Worm (Caenorhabditis elegans) whole organism, mixed stage, embryonic: Measurements from ENCODE around the gene str-209.

ENCODE experiments used
- M03D4.4 ChIP-seq: sonication (generic microtip); optimal IDR thresholded peaks from 2 replicates; lab custom pipeline; 2017; ENCODE audit warnings: mild to moderate bottlenecking, missing genetic modification characterization, missing compliant biosample characterization
- bed-3 ChIP-seq: fragments of 200-800 bp; sonication (Bioruptor generic); optimal IDR thresholded peaks from 3 replicates; lab custom pipeline; 2018; ENCODE audit warnings: mild to moderate bottlenecking, missing genetic modification characterization, moderate library complexity, missing compliant biosample characterization
- blmp-1 ChIP-seq: fragments of 150-350 bp; optimal IDR thresholded peaks from 2 replicates; lab custom pipeline; 2014; ENCODE audit warnings: missing biosample characterization, missing genetic modification characterization
- ceh-39 ChIP-seq: fragments of 150-350 bp; optimal IDR thresholded peaks from 2 replicates; lab custom pipeline; 2014; ENCODE audit warnings: missing biosample characterization, missing genetic modification characterization
- ceh-43 ChIP-seq: fragments of 200-800 bp; sonication (Bioruptor generic); optimal IDR thresholded peaks from 2 replicates; lab custom pipeline; 2018; ENCODE audit warnings: mild to moderate bottlenecking, missing genetic modification characterization, moderate library complexity, missing compliant biosample characterization
- ceh-83 ChIP-seq: fragments of 200-800 bp; sonication (Bioruptor generic); optimal IDR thresholded peaks from 2 replicates; lab custom pipeline; 2018; ENCODE audit warnings: mild to moderate bottlenecking, missing genetic modification characterization, missing compliant biosample characterization
- ces-1 ChIP-seq: fragments of 150-350 bp; optimal IDR thresholded peaks from 2 replicates; lab custom pipeline; 2014; ENCODE audit warnings: missing biosample characterization, missing genetic modification reagents, missing genetic modification characterization
- cnd-1 ChIP-seq: fragments of 200-800 bp; sonication (Bioruptor generic); optimal IDR thresholded peaks from 2 replicates; lab custom pipeline; 2018; ENCODE audit warnings: mild to moderate bottlenecking, missing genetic modification characterization, missing compliant biosample characterization
- drap-1 ChIP-seq: fragments of 200-800 bp; sonication (Bioruptor generic); optimal IDR thresholded peaks from 3 replicates; lab custom pipeline; 2018; ENCODE audit warnings: mild to moderate bottlenecking, missing genetic modification characterization, missing compliant biosample characterization
- elt-1 ChIP-seq: sonication (generic microtip); optimal IDR thresholded peaks from 2 replicates; lab custom pipeline; 2017; ENCODE audit warnings: missing genetic modification characterization, mild to moderate bottlenecking, missing compliant biosample characterization, antibody characterized with exemption, moderate library complexity, borderline replicate concordance; ENCODE audit not compliant: insufficient read depth
- elt-3 ChIP-seq: fragments of 150-350 bp; optimal IDR thresholded peaks from 2 replicates; lab custom pipeline; 2014; ENCODE audit warnings: missing biosample characterization, missing genetic modification characterization
- flh-1 ChIP-seq: fragments of 200-800 bp; sonication (Bioruptor generic); optimal IDR thresholded peaks from 2 replicates; lab custom pipeline; 2018; ENCODE audit warnings: mild to moderate bottlenecking, missing genetic modification characterization, moderate library complexity, missing compliant biosample characterization
- ham-2 ChIP-seq: fragments of 200-800 bp; sonication (Bioruptor generic); optimal IDR thresholded peaks from 2 replicates; lab custom pipeline; 2018; ENCODE audit warnings: mild to moderate bottlenecking, missing genetic modification characterization, missing compliant biosample characterization
- hlh-1 ChIP-seq: fragments of 150-350 bp; optimal IDR thresholded peaks from 2 replicates; lab custom pipeline; 2014; ENCODE audit warnings: missing biosample characterization, missing genetic modification reagents, missing genetic modification characterization
- lin-13 ChIP-seq: fragments of 150-350 bp; optimal IDR thresholded peaks from 2 replicates; lab custom pipeline; 2014; ENCODE audit warnings: missing biosample characterization, missing genetic modification characterization
- lin-32 ChIP-seq: fragments of 200-800 bp; sonication (Bioruptor generic); optimal IDR thresholded peaks from 2 replicates; lab custom pipeline; 2018; ENCODE audit warnings: mild to moderate bottlenecking, missing genetic modification characterization, missing compliant biosample characterization
- lsy-2 ChIP-seq: fragments of 150-350 bp; optimal IDR thresholded peaks from 2 replicates; lab custom pipeline; 2014; ENCODE audit warnings: missing biosample characterization, missing genetic modification characterization
- mab-5 ChIP-seq: fragments of 150-350 bp; optimal IDR thresholded peaks from 2 replicates; lab custom pipeline; 2014; ENCODE audit warnings: missing biosample characterization, missing genetic modification characterization
- mep-1 ChIP-seq: fragments of 150-350 bp; optimal IDR thresholded peaks from 2 replicates; lab custom pipeline; 2017; ENCODE audit warnings: missing biosample characterization, missing genetic modification reagents, missing genetic modification characterization, inconsistent platforms
- mls-2 ChIP-seq: sonication (generic microtip); optimal IDR thresholded peaks from 2 replicates; lab custom pipeline; 2016; ENCODE audit warnings: mild to moderate bottlenecking, missing genetic modification characterization, moderate library complexity, missing compliant biosample characterization
- nhr-12 ChIP-seq: fragments of 150-350 bp; optimal IDR thresholded peaks from 2 replicates; lab custom pipeline; 2014; ENCODE audit warnings: missing biosample characterization, missing genetic modification characterization
- nhr-2 ChIP-seq: fragments of 150-350 bp; optimal IDR thresholded peaks from 2 replicates; lab custom pipeline; 2014; ENCODE audit warnings: missing biosample characterization, missing genetic modification characterization
- nhr-237 ChIP-seq: fragments of 150-350 bp; optimal IDR thresholded peaks from 2 replicates; lab custom pipeline; 2014; ENCODE audit warnings: missing biosample characterization, missing genetic modification characterization
- nhr-28 ChIP-seq: fragments of 150-350 bp; optimal IDR thresholded peaks from 2 replicates; lab custom pipeline; 2014; ENCODE audit warnings: missing biosample characterization, missing genetic modification characterization
- nhr-76 ChIP-seq: sonication (generic microtip); optimal IDR thresholded peaks from 2 replicates; lab custom pipeline; 2017; ENCODE audit warnings: missing biosample characterization, missing genetic modification characterization
- pha-4 ChIP-seq: fragments of 150-350 bp; optimal IDR thresholded peaks from 2 replicates; lab custom pipeline; 2018; ENCODE audit warnings: missing biosample characterization, missing genetic modification reagents, missing genetic modification characterization
- sem-2 ChIP-seq: fragments of 200-800 bp; sonication (Bioruptor generic); optimal IDR thresholded peaks from 2 replicates; lab custom pipeline; 2018; ENCODE audit warnings: mild to moderate bottlenecking, missing genetic modification characterization, missing compliant biosample characterization
- snpc-4 ChIP-seq: fragments of 150-350 bp; optimal IDR thresholded peaks from 2 replicates; lab custom pipeline; 2014; ENCODE audit warnings: missing biosample characterization, missing genetic modification characterization
- sptf-1 ChIP-seq: sonication (generic microtip); optimal IDR thresholded peaks from 2 replicates; lab custom pipeline; 2017; ENCODE audit warnings: mild to moderate bottlenecking, missing genetic modification characterization, moderate library complexity, missing compliant biosample characterization
- tbx-8 ChIP-seq: fragments of 200-800 bp; sonication (Bioruptor generic); optimal IDR thresholded peaks from 2 replicates; lab custom pipeline; 2018; ENCODE audit warnings: mild to moderate bottlenecking, missing genetic modification characterization, moderate library complexity, missing compliant biosample characterization
- unc-120 ChIP-seq: sonication (generic microtip); optimal IDR thresholded peaks from 2 replicates; lab custom pipeline; 2017; ENCODE audit warnings: missing genetic modification characterization, missing compliant biosample characterization; ENCODE audit not compliant: poor library complexity, severe bottlenecking
- unc-39 ChIP-seq: fragments of 150-350 bp; optimal IDR thresholded peaks from 2 replicates; lab custom pipeline; 2014; ENCODE audit warnings: missing biosample characterization, missing genetic modification characterization
- unc-62 ChIP-seq: fragments of 150-350 bp; optimal IDR thresholded peaks from 2 replicates; lab custom pipeline; 2014; ENCODE audit warnings: missing biosample characterization, missing genetic modification reagents, missing genetic modification characterization
- zip-8 ChIP-seq: fragments of 150-350 bp; optimal IDR thresholded peaks from 2 replicates; lab custom pipeline; 2014; ENCODE audit warnings: missing biosample characterization, missing genetic modification characterization
- ztf-11 ChIP-seq: fragments of 150-350 bp; optimal IDR thresholded peaks from 2 replicates; lab custom pipeline; 2014; ENCODE audit warnings: missing biosample characterization, missing genetic modification characterization

Gene str-209

ce11 chrV:4964671-4965420, 16.1 kb downstream of the str-209 start:
- TF ChIP-seq zip-8 (tag; lab: Kevin White, UChicago) = peak; percentile 98
- no peak for TF ChIP-seq sem-2 (GFP tag; lab: Kevin White, UChicago)
- TF ChIP-seq snpc-4 (tag; lab: Kevin White, UChicago) = no peak
- no peak for TF ChIP-seq M03D4.4 (tag; lab: Kevin White, UChicago)
- no peak for TF ChIP-seq flh-1 (GFP tag; lab: Kevin White, UChicago)

DNA sequence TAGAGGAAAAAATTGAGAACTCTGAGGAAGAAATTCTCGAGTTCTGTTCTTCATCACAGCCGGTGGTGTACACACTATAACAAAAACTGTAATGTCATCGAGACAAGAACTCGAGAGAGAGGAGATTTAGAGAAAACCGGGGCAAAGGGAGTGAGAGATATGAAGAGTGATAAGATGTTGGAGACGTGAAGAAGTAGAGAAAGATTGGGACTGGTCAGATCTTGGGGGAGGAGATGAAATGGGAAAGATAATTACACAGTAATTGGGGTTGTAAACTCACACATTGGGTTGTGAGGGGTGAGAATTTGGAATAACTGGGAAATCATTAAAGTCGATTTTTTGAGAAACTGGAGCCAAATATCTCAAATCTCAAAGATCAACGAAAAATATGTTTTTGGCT, 17.1 kb downstream of the str-209 start:
- no peak for TF ChIP-seq ceh-43
- no peak for TF ChIP-seq mab-5
- TF ChIP-seq lin-13 = no peak
- peak; percentile 89 for TF ChIP-seq elt-1 (tag; lab: Kevin White, UChicago)
- no peak for TF ChIP-seq nhr-237 (tag; lab: Kevin White, UChicago)
- TF ChIP-seq ceh-83 (GFP tag; lab: Kevin White, UChicago) = no peak
- TF ChIP-seq ceh-39 (tag; lab: Kevin White, UChicago) = no peak
- peak; percentile 21 for TF ChIP-seq sptf-1 (tag; lab: Kevin White, UChicago)
- TF ChIP-seq unc-62 (GFP tag; lab: Kevin White, UChicago) = peak; percentile 7
- TF ChIP-seq pha-4 (tag; lab: Kevin White, UChicago) = no peak
- no peak for TF ChIP-seq lin-32

DNA sequence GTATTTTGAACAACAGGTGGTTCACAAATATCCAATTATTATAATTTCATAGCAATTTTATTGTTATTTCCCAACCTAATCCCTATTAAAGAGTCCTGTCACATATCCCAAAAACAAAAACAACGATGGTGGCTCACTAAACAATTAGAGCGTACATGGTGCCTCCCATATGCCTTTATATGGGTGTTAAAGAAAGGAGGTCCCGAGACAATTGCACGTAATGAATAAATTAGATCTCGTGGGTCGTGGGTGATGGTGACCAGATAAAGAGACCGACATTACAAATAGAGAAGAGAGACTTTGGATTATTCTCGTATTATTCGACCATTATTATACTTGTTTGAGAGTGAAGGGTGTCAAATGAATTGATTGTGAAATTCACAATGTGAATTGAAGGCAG, 18.5 kb downstream of the str-209 start:
- TF ChIP-seq lsy-2 (tag; lab: Kevin White, UChicago) (no peak), ham-2 (GFP tag; lab: Kevin White, UChicago) (no peak), mls-2 (tag; lab: Kevin White, UChicago) (peak; percentile 57), zip-8 (tag; lab: Kevin White, UChicago) (no peak), mab-5 (no peak), sem-2 (GFP tag; lab: Kevin White, UChicago) (no peak), snpc-4 (tag; lab: Kevin White, UChicago) (no peak), blmp-1 (no peak), nhr-2 (tag; lab: Kevin White, UChicago) (peak; percentile 52), nhr-237 (tag; lab: Kevin White, UChicago) (no peak), pha-4 (tag; lab: Kevin White, UChicago) (no peak), elt-1 (tag; lab: Kevin White, UChicago) (no peak), tbx-8 (GFP tag; lab: Kevin White, UChicago) (no peak), lin-13 (no peak), nhr-76 (tag; lab: Kevin White, UChicago) (no peak), ceh-43 (peak; percentile 71), hlh-1 (no peak), ztf-11 (tag; lab: Kevin White, UChicago) (no peak), lin-32 (no peak), mep-1 (tag; lab: Kevin White, UChicago) (no peak), unc-39 (tag; lab: Kevin White, UChicago) (peak; percentile 66), nhr-12 (tag; lab: Kevin White, UChicago) (no peak), unc-120 (tag; lab: Kevin White, UChicago) (peak; percentile 9), unc-62 (GFP tag; lab: Kevin White, UChicago) (peak; percentile 20), bed-3 (GFP tag; lab: Kevin White, UChicago) (no peak), ceh-83 (GFP tag; lab: Kevin White, UChicago) (no peak), flh-1 (GFP tag; lab: Kevin White, UChicago) (no peak), ceh-39 (tag; lab: Kevin White, UChicago) (no peak), cnd-1 (peak; percentile 28), elt-3 (tag; lab: Kevin White, UChicago) (no peak), sptf-1 (tag; lab: Kevin White, UChicago) (peak; percentile 38), nhr-28 (tag; lab: Kevin White, UChicago) (no peak), M03D4.4 (tag; lab: Kevin White, UChicago) (no peak), drap-1 (no peak), ces-1 (GFP tag; lab: Kevin White, UChicago) (peak; percentile 96)
